Worm (Caenorhabditis elegans): Measurements from ENCODE around the gene dhgd-1.
"Not testable (repeated sequence)": the region's sequence is repeated elsewhere in the genome, so short reads cannot be mapped to it uniquely, and the experiment has no call there.

dhgd-1 gene

ce11 chrII:11534429-11535099 is 17.3 kb downstream of the dhgd-1 start, which contains the start of gene Y62F5A.12:
Gene Y62F5A.12, minus strand, starts transcription at chrII:11534479.
- not testable (repeated sequence) for TF ChIP-seq unc-62 (GFP tag; optimal IDR thresholded peaks at IDR 0.05)

- no peak for TF ChIP-seq unc-62 (GFP tag; optimal IDR thresholded peaks at IDR 0.05)
Observed at ce11 chrII:11533716-11534115, 18.2 kb downstream of the dhgd-1 start, which contains the start of gene mdt-8. Gene mdt-8, minus strand, starts transcription at chrII:11533816.

- no peak for TF ChIP-seq unc-62 (GFP tag; optimal IDR thresholded peaks at IDR 0.05)
Observed at ce11 chrII:11526954-11527353, 24.9 kb downstream of the dhgd-1 start, which contains the start of gene age-1. Gene age-1, minus strand, starts transcription at chrII:11527054.

ce11 chrII:11521300-11521699 is 30.6 kb downstream of the dhgd-1 start, which contains the start of gene Y62F5A.10:
Gene Y62F5A.10, plus strand, starts transcription at chrII:11521600.
- no peak for TF ChIP-seq unc-62 (GFP tag; optimal IDR thresholded peaks at IDR 0.05)

ce11 chrII:11518184-11518583 is 33.7 kb downstream of the dhgd-1 start, which contains the start of gene B0334.10:
Gene B0334.10, plus strand, starts transcription at chrII:11518484.
- TF ChIP-seq unc-62 (GFP tag; optimal IDR thresholded peaks at IDR 0.05), result no peak

ce11 chrII:11514775-11515174 is 37.1 kb downstream of the dhgd-1 start, which contains the start of gene srh-44:
Gene srh-44, plus strand, starts transcription at chrII:11515075.
- no peak for TF ChIP-seq unc-62 (GFP tag; optimal IDR thresholded peaks at IDR 0.05)

- no peak for TF ChIP-seq unc-62 (GFP tag; optimal IDR thresholded peaks at IDR 0.05)
Observed at ce11 chrII:11512921-11513320, 39.0 kb downstream of the dhgd-1 start.

ce11 chrII:11510373-11510772 is 41.5 kb downstream of the dhgd-1 start, which contains the start of gene npr-41:
Gene npr-41, plus strand, starts transcription at chrII:11510673.
- no peak for TF ChIP-seq unc-62 (GFP tag; optimal IDR thresholded peaks at IDR 0.05)

ce11 chrII:11503761-11504160 is 48.1 kb downstream of the dhgd-1 start:
- TF ChIP-seq unc-62 (GFP tag; optimal IDR thresholded peaks at IDR 0.05), result no peak

ce11 chrII:11501956-11502355 is 49.9 kb downstream of the dhgd-1 start:
- no peak for TF ChIP-seq unc-62 (GFP tag; optimal IDR thresholded peaks at IDR 0.05)

- no peak for TF ChIP-seq unc-62 (GFP tag; optimal IDR thresholded peaks at IDR 0.05)
Observed at ce11 chrII:11500198-11500597, 51.7 kb downstream of the dhgd-1 start, which contains the start of gene B0334.20. Gene B0334.20, minus strand, starts transcription at chrII:11500459.

- no peak for TF ChIP-seq unc-62 (GFP tag; optimal IDR thresholded peaks at IDR 0.05)
Observed at ce11 chrII:11497365-11497764, 54.5 kb downstream of the dhgd-1 start, which contains the start of gene B0334.5. Gene B0334.5, plus strand, starts transcription at chrII:11497665.

- no peak for TF ChIP-seq unc-62 (GFP tag; optimal IDR thresholded peaks at IDR 0.05)
Observed at ce11 chrII:11496767-11497166, 55.1 kb downstream of the dhgd-1 start, which contains the start of gene emc-5. Gene emc-5, plus strand, starts transcription at chrII:11496780.

- no peak for TF ChIP-seq unc-62 (GFP tag; optimal IDR thresholded peaks at IDR 0.05)
Observed at ce11 chrII:11495806-11496205, 56.1 kb downstream of the dhgd-1 start.

ce11 chrII:11495307-11495706 is 56.6 kb downstream of the dhgd-1 start, which contains the start of the genes ooc-3 and B0334.4:
Gene ooc-3, minus strand, starts transcription at chrII:11495321.
Gene B0334.4, plus strand, starts transcription at chrII:11495692.
- TF ChIP-seq unc-62 (GFP tag; optimal IDR thresholded peaks at IDR 0.05), result no peak

- TF ChIP-seq unc-62 (GFP tag; optimal IDR thresholded peaks at IDR 0.05), result no peak
Observed at ce11 chrII:11492843-11493242, 59.0 kb downstream of the dhgd-1 start, which contains the start of gene hacl-1. Gene hacl-1, minus strand, starts transcription at chrII:11492963.
